Fruit fly (Drosophila melanogaster): Measurements from ENCODE around the gene CG18787.

DNA sequence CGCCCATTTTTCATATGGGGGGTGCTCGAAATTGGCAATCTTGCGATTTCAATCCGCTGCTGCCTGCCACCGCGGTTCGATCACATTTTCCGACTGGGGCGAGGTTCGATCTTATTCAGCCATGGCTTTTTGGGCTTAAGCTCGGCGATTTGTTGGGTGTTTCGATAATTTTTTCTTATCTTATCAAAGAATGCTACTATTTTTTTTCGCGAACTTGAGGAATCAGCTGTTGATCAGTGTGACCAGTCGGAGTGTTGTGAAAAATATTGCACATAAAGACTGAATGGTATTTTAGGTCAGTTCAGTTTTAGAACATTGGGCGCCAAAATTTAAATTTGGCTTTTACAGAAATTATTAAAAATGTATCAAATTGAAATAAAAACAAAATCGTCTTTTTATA, 21.6 kb upstream of the CG18787 start, which contains the start of gene Wdr81:
- TF ChIP-seq Sin3A (optimal IDR thresholded peaks at IDR 0.05): no peak
- TF ChIP-seq insv (optimal IDR thresholded peaks at IDR 0.05): no peak

Data from Kc167 (cell line).